Worm (Caenorhabditis elegans) whole organism, L4 larva: Measurements from ENCODE around the gene rps-30.

ENCODE experiments used
- T26A8.4 ChIP-seq: fragments of 200-800 bp; sonication (Bioruptor generic); IDR thresholded peaks from 2 replicates; pipeline ENCODE4 v1.3.6; 2022; ENCODE audit warnings: missing genetic modification characterization, missing compliant biosample characterization
- Y105C5A.15 ChIP-seq: fragments of 200-800 bp; sonication (Bioruptor generic); IDR thresholded peaks from 2 replicates; pipeline ENCODE4 v1.3.6; 2022; ENCODE audit warnings: missing genetic modification characterization, missing compliant biosample characterization
- daf-16 ChIP-seq, 3 experiments: sonication (generic microtip); optimal IDR thresholded peaks; 2 replicates each; lab custom pipeline; 2016 to 2017; ENCODE audit warnings: missing genetic modification characterization in 3 of 3, missing genetic modification reagents in 3 of 3, mild to moderate bottlenecking in 2 of 3, missing compliant biosample characterization in 2 of 3, missing biosample characterization in 1 of 3, moderate library complexity in 1 of 3
- lin-13 ChIP-seq: fragments of 150-350 bp; optimal IDR thresholded peaks from 2 replicates; lab custom pipeline; 2014; ENCODE audit warnings: missing biosample characterization, missing genetic modification reagents, missing genetic modification characterization
- lir-3 ChIP-seq: sonication (generic microtip); optimal IDR thresholded peaks from 2 replicates; lab custom pipeline; 2016; ENCODE audit warnings: mild to moderate bottlenecking, missing genetic modification characterization, missing compliant biosample characterization
- nhr-102 ChIP-seq: sonication (generic microtip); optimal IDR thresholded peaks from 2 replicates; lab custom pipeline; 2016; ENCODE audit warnings: mild to moderate bottlenecking, missing genetic modification characterization, moderate library complexity, missing compliant biosample characterization
- nhr-111 ChIP-seq: fragments of 200-800 bp; sonication (Bioruptor generic); optimal IDR thresholded peaks from 2 replicates; lab custom pipeline; 2018; ENCODE audit warnings: mild to moderate bottlenecking, missing genetic modification characterization, missing compliant biosample characterization
- nhr-237 ChIP-seq: sonication (generic microtip); optimal IDR thresholded peaks from 2 replicates; lab custom pipeline; 2017; ENCODE audit warnings: missing biosample characterization, missing genetic modification characterization
- nhr-25 ChIP-seq: sonication (generic microtip); optimal IDR thresholded peaks from 2 replicates; lab custom pipeline; 2017; ENCODE audit warnings: missing genetic modification characterization, mild to moderate bottlenecking, missing compliant biosample characterization, antibody characterized with exemption, moderate library complexity, borderline replicate concordance; ENCODE audit not compliant: insufficient read depth
- pqm-1 ChIP-seq: sonication (generic microtip); optimal IDR thresholded peaks from 2 replicates; lab custom pipeline; 2017; ENCODE audit warnings: missing biosample characterization, missing genetic modification characterization
- snpc-1.2 ChIP-seq: fragments of 200-800 bp; sonication (Bioruptor generic); IDR thresholded peaks from 2 replicates; pipeline ENCODE4 v1.3.6; 2022; ENCODE audit warnings: missing genetic modification reagents, missing genetic modification characterization, missing compliant biosample characterization
- snpc-4 ChIP-seq: fragments of 150-350 bp; optimal IDR thresholded peaks from 2 replicates; lab custom pipeline; 2014; ENCODE audit warnings: missing biosample characterization, missing genetic modification characterization
- unc-39 ChIP-seq: sonication (generic microtip); optimal IDR thresholded peaks from 2 replicates; lab custom pipeline; 2017; ENCODE audit warnings: missing biosample characterization, missing genetic modification characterization

DNA sequence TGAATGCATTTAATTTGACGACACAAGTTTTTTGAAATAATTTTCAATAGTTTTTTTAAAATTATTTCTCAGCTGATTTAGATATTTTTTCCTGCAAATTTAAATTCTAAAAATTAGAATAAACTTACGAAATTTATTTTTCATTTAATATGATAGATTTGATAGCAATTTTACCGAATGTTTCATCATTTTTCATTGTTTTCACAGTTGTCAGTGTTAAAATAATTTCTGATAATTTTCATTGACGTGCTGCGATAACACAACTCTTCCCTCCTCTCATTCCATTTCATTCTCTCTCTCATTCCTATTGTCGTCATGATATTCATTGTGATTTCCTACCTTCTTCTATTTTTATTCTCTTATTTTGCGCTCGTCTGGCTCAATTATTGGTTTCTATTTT, 16.2 kb upstream of the rps-30 start, which contains the start of gene hint-3:
- no peak for TF ChIP-seq snpc-1.2 (GFP tag; lab: Robert Waterston, UW)
- no peak for TF ChIP-seq snpc-4 (tag; lab: Kevin White, UChicago)
- no peak for TF ChIP-seq unc-39 (tag; lab: Kevin White, UChicago)
- TF ChIP-seq nhr-111 (GFP tag; lab: Kevin White, UChicago) = no peak
- no peak for TF ChIP-seq nhr-102 (tag; lab: Kevin White, UChicago)
- no peak for TF ChIP-seq Y105C5A.15
- TF ChIP-seq lin-13 (GFP tag; lab: Kevin White, UChicago) = no peak
- no peak for TF ChIP-seq lir-3 (tag; lab: Kevin White, UChicago)
- peak; percentile 28 for TF ChIP-seq pqm-1 (tag; lab: Kevin White, UChicago)
- TF ChIP-seq T26A8.4 = no peak
- no peak for TF ChIP-seq nhr-237 (tag; lab: Kevin White, UChicago)
- no peak for TF ChIP-seq nhr-25
- TF ChIP-seq daf-16 (GFP tag; optimal IDR thresholded peaks at IDR 0.05; lab: Kevin White, UChicago) = no peak
- peak; percentile 64 for TF ChIP-seq daf-16 (tag; optimal IDR thresholded peaks at IDR 0.05; lab: Kevin White, UChicago)
